Worm (Caenorhabditis elegans): Measurements from ENCODE around the gene C27D6.12.

C27D6.12 gene

DNA sequence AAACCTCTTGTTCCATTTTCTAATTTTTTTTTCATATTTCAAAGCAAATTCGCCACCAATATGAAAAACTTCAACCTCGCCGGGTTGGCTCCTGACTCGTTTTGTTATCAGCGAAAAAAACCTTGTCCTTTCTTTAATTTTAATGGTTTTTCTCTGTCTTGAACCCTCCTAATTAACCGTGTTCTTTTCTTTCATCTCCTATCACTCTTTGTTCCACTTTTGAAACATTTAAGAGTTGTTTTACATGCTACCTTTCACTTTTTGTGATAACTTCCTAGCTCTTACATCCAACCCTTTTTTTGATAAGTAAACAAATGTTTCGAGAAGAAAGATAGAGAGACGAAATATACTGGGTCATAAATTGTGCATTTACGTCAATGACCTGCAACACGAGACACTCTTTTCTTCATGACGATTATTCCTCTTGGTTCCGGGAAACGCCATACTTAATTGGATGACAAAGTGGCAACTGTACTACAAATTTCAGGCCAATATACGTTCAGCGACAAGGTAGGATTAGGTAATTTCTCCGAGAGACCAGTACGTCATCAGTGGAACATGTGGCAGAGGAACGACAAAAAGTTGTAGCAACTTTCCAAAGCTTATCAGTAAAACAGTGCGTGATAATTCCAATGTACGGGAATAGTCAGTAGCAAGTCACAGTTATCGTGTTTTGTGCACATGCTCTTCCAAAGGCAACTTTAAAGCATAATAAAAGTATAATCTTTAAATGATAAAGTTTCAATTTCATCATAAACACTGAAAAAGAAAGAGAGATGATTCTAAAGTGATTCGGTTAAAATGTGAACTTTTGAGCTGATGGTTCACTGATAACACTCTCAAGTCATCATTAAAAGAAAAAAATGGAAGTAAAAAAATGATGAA is 7.1 kb upstream of the C27D6.12 start:
- no peak for TF ChIP-seq die-1 (tag; optimal IDR thresholded peaks at IDR 0.05)
- peak; percentile 71 for TF ChIP-seq nhr-80 (tag; optimal IDR thresholded peaks at IDR 0.05)
- no peak for TF ChIP-seq fkh-3 (tag; optimal IDR thresholded peaks at IDR 0.05)
- TF ChIP-seq K12H6.12 (tag; optimal IDR thresholded peaks at IDR 0.05) = no peak
- TF ChIP-seq ztf-22 (GFP tag; optimal IDR thresholded peaks at IDR 0.05) = peak; percentile 83
- no peak for TF ChIP-seq K11D2.4 (GFP tag; IDR thresholded peaks at IDR 0.05)
- TF ChIP-seq gei-17 (GFP tag; optimal IDR thresholded peaks at IDR 0.05) = no peak
- no peak for TF ChIP-seq ets-4 (GFP tag; optimal IDR thresholded peaks at IDR 0.05)
- no peak for TF ChIP-seq ceh-27 (GFP tag; optimal IDR thresholded peaks at IDR 0.05)
- no peak for TF ChIP-seq madf-6 (GFP tag; IDR thresholded peaks at IDR 0.05)
- no peak for TF ChIP-seq nhr-179 (tag; optimal IDR thresholded peaks at IDR 0.05)
- peak in 1 of 2 experiments; percentile 8 for TF ChIP-seq let-607 (tag; optimal IDR thresholded peaks at IDR 0.05)
- TF ChIP-seq madf-3 (GFP tag; IDR thresholded peaks at IDR 0.05) = no peak
- TF ChIP-seq lin-26 (GFP tag; IDR thresholded peaks at IDR 0.05) = no peak
- TF ChIP-seq B0261.1 (tag; optimal IDR thresholded peaks at IDR 0.05) = no peak
- no peak for TF ChIP-seq egl-18 (GFP tag; IDR thresholded peaks at IDR 0.05)
- TF ChIP-seq Y56A3A.18 (GFP tag; IDR thresholded peaks at IDR 0.05) = no peak
- TF ChIP-seq cebp-1 (GFP tag; IDR thresholded peaks at IDR 0.05) = 0 out of 2 replicates have a peak, but pooled peaks have one; percentile 51
- TF ChIP-seq cebp-1 (tag; optimal IDR thresholded peaks at IDR 0.05) = peak; percentile 30
- no peak for TF ChIP-seq Y67H2A.10 (GFP tag; conservative IDR thresholded peaks at IDR 0.05)
- TF ChIP-seq atf-7 (tag; optimal IDR thresholded peaks at IDR 0.05) = peak; percentile 77
- TF ChIP-seq Y53F4B.3 (GFP tag; IDR thresholded peaks at IDR 0.05) = no peak
- TF ChIP-seq ztf-18 (tag; optimal IDR thresholded peaks at IDR 0.05) = no peak
- TF ChIP-seq hmg-1.2 (GFP tag; IDR thresholded peaks at IDR 0.05) = 0 out of 2 replicates have a peak, but pooled peaks have one; percentile 9
- no peak for TF ChIP-seq dox-1 (GFP tag; IDR thresholded peaks at IDR 0.05)
- TF ChIP-seq pbrm-1 (GFP tag; IDR thresholded peaks at IDR 0.05) = no peak
- TF ChIP-seq tbp1 (GFP tag; optimal IDR thresholded peaks at IDR 0.05) = peak; percentile 8

DNA sequence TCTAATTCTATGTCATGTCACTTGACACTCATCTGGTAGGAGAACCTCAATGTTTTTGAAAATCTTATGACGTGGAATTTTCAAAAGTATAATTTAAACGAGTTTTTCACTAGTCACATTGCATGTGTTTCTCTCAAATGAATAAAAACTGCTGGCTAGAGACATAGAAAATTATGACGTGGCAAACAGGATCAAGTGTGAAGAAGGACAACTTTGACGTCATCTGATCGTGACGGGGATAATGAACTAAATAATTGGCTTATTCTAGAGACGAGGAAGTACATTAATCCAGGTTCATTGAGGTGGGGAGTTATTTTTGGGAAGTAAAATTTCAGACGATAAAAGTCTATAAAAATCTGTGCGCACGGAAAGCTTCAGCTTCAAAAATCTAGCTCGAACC is 5.4 kb upstream of the C27D6.12 start:
- TF ChIP-seq T07F8.4 (tag; optimal IDR thresholded peaks at IDR 0.05) = no peak

DNA sequence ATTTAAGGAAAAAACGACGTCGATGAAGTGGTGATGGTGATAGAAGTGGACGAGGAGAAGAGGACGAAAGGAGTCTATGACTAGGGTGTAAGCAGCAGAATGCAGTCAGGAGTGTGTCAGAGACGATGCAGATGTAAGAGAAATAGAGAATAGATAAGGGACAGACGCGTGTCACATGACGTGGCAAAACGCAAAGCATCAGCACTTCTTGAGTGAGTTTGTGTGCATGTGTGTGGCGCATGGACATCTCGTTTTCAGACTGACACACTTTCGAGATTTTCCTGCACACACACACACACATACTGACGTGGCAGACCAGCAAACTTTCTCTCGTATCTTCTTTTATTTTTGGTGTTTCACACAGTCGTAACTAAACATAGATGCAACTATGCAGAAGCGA is 4.6 kb upstream of the C27D6.12 start:
- TF ChIP-seq let-526 (GFP tag; IDR thresholded peaks at IDR 0.05) (peak; percentile 80), C06A6.2 (GFP tag; conservative IDR thresholded peaks at IDR 0.05) (peak; percentile 59; the same call in 1 of the 2 replicates), rcor-1 (GFP tag; IDR thresholded peaks at IDR 0.05) (peak; percentile 42; the same call in 1 of the 2 replicates), F37B4.10 (GFP tag; IDR thresholded peaks at IDR 0.05) (no peak), egrh-3 (GFP tag; IDR thresholded peaks at IDR 0.05) (0 out of 2 replicates have a peak, but pooled peaks have one; percentile 11), mel-28 (tag; optimal IDR thresholded peaks at IDR 0.05; ENCODE audit: borderline replicate concordance) (no peak), D2030.7 (GFP tag; IDR thresholded peaks at IDR 0.05) (no peak), sptf-2 (GFP tag; optimal IDR thresholded peaks at IDR 0.05) (no peak), F52B5.7 (tag; optimal IDR thresholded peaks at IDR 0.05) (no peak), K11D2.4 (GFP tag; IDR thresholded peaks at IDR 0.05) (0 out of 2 replicates have a peak, but pooled peaks have one; percentile 50), bed-1 (GFP tag; IDR thresholded peaks at IDR 0.05) (no peak), nfya-1 (tag; optimal IDR thresholded peaks at IDR 0.05; ENCODE audit: borderline replicate concordance, insufficient read depth) (no peak), lin-54 (GFP tag; optimal IDR thresholded peaks at IDR 0.05) (peak; percentile 20), chd-7 (tag; optimal IDR thresholded peaks at IDR 0.05) (peak; percentile 64), bed-2 (GFP tag; IDR thresholded peaks at IDR 0.05) (no peak), hsf-1 (GFP tag; IDR thresholded peaks at IDR 0.05) (no peak), ztf-28 (GFP tag; IDR thresholded peaks at IDR 0.05) (no peak), nhr-90 (tag; optimal IDR thresholded peaks at IDR 0.05) (peak; percentile 60), ceh-58 (GFP tag; IDR thresholded peaks at IDR 0.05) (no peak)

Data from whole organism, young adult.